Worm (Caenorhabditis elegans): ENCODE data around the gene dlc-3.
"Not testable (repeated sequence)": the region's sequence is repeated elsewhere in the genome, so short reads cannot be mapped to it uniquely, and the experiment has no call there.

Gene dlc-3

DNA sequence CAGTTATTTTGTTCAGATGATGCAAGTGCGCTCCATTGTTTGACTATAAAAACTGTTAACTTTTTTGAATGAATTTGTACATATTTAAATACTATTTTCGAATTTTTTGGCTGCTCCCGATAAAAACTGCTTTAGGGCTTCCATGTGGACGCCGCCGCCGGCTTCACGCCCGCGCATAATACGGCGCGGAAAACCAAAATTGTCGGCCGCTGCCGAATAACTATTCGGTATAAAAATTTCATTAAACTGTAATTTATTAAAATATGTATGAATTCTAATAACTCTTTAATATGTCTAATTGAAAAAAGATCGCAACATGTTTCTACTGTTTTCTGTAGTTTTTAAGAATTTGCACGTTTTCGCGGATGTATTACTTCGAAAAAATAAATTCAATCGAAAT, 14.6 kb downstream of the dlc-3 start:
- TF ChIP-seq pha-4 (GFP tag; IDR thresholded peaks at IDR 0.05) (no peak), pha-4 (tag; optimal IDR thresholded peaks at IDR 0.05) (no peak), tag-97 (GFP tag; IDR thresholded peaks at IDR 0.05) (no peak), zag-1 (tag; optimal IDR thresholded peaks at IDR 0.05) (no peak), duxl-1 (tag; optimal IDR thresholded peaks at IDR 0.05; ENCODE audit: poor library complexity) (no peak), snpc-1.2 (GFP tag; IDR thresholded peaks at IDR 0.05) (peak; percentile 56; the same call in 1 of the 2 replicates)

DNA sequence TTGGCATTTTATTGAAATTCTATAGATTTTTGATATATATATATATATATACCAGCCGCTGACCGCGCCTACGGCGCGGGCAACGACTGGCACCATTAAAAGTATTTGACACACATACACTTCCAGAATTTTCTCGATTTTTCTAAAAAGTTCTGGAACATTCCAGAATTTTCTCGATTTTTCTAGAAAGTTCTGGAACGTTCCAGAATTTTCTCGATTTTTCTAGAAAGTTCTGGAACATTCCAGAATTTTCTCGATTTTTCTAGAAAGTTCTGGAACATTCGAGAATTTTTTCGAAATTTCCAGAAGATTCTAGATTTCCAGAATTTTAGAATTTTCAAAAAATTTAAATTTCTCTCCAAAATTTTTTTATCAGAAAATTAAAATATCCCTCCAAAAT, 26.3 kb downstream of the dlc-3 start:
- peak; percentile 94 for TF ChIP-seq arid-1 (GFP tag; conservative IDR thresholded peaks at IDR 0.05)
- peak; percentile 94 for TF ChIP-seq snpc-1.2 (GFP tag; IDR thresholded peaks at IDR 0.05)
- TF ChIP-seq zfp-3 (GFP tag; conservative IDR thresholded peaks at IDR 0.05) = peak; percentile 74; the same call in 1 of the 2 replicates
- TF ChIP-seq mdt-29 (GFP tag; IDR thresholded peaks at IDR 0.05) = peak; percentile 97
- peak; percentile 77 for TF ChIP-seq lin-38 (GFP tag; IDR thresholded peaks at IDR 0.05)
- TF ChIP-seq pha-4 (GFP tag; IDR thresholded peaks at IDR 0.05) = peak; percentile 90; the same call in 1 of the 2 replicates
- not testable (repeated sequence) for TF ChIP-seq pha-4 (tag; optimal IDR thresholded peaks at IDR 0.05)

DNA sequence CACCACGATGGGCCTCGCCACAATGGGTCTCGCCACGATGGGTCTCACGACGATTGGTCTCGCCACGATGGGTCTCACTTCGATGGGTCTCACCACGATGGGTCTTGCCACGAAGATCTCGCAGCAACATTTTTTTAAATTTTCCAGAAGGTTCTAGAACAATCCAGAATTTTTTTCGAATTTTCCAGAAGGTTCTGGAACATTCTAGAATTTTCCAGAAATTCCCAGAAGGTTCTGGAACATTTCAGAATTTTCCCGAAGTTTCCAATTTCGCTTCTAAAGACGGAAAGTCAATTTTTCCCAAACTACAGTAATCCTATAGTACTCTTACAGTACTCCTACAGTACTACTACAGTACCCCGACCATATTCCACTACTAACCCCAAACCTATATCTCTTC, 26.9 kb downstream of the dlc-3 start:
- 0 out of 2 replicates have a peak, but pooled peaks have one; percentile 11 for TF ChIP-seq snpc-1.2 (GFP tag; IDR thresholded peaks at IDR 0.05)

DNA sequence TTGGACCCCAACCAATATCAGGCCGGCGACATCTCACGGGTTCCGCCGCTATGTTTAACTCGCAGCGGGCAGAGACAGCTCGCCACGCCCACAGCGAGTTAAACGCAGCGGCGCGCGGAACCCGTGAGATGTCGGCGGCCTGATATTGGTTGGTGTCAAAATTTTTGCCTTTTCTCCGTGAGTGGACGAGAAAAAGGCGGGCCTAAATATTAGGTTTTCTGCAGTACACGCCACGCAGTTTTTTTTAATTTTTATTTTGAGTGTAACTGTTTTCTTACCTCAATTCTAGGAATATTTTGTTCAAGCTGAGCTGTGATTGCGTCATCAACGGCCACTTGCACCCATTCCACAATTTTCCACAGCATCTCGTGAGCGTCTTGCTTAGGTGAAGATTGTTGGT, 31.9 kb downstream of the dlc-3 start:
- peak; percentile 90 for TF ChIP-seq snpc-1.2 (GFP tag; IDR thresholded peaks at IDR 0.05)

DNA sequence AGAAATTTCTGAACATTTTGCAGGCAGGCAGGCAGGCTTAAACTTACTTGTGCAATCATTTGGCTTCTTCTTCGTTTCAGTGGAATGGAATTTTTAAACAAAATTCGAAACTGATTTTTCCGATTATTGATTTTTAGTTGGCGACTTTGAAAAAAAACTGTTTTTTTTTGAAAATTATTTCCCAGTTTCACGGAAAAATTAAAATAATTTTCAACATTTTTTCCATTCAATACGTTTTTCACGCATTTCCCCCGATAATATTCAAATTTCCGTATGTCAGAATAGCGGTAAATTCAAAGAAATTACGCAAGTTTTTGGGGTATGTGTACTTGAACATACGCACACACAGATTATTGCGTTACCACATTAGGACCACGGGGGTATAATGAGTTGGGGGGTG, 38.9 kb downstream of the dlc-3 start, which contains the start of gene VY10G11R.1:
Gene VY10G11R.1, minus strand, starts transcription at position 101 of the 400 bp plus-strand sequence.
- not testable (repeated sequence) for TF ChIP-seq ceh-20 (GFP tag; IDR thresholded peaks at IDR 0.05); nhr-237 (tag; optimal IDR thresholded peaks at IDR 0.05); madf-9 (GFP tag; conservative IDR thresholded peaks at IDR 0.05)

DNA sequence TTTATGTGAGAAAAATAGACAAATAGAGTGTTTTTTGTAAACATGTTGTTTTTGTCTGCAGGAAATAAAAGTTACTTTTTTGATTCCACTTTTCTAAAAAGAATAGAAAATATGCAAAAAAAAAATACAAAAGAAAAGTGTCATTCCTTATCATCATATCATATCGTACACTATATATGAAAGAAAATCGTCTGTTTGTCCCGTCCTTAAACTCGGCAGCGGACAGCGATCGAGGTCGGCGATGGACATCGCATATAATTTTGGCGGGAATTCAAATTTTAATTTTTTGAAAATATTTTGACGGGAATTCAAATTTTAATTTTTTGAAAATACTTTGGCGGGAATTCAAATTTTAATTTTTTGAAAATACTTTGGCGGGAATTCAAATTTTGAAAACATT, 39.5 kb downstream of the dlc-3 start:
- no peak for TF ChIP-seq unc-130 (GFP tag; optimal IDR thresholded peaks at IDR 0.05)
- TF ChIP-seq snpc-1.2 (GFP tag; IDR thresholded peaks at IDR 0.05) = peak; percentile 75

DNA sequence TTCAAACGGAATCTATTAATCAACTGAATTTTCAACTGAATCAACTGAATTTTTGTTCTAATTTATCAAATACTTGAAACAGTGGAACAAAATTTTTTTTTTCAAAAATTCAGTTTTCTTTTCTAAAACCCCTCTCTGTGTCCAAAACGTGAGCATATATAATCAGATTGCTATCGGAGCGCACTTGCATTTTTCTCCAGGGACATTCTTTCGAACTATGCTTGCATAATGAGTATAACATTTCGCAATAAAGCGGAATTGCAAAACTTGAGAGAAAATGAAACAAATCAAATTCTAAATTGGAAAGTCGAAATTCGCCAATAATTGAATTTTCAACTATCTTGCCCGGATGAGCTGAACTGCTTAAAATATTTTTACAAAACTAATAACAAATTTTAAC, 44.1 kb downstream of the dlc-3 start:
- peak; percentile 22 for TF ChIP-seq ces-1 (GFP tag; optimal IDR thresholded peaks at IDR 0.05)
- TF ChIP-seq unc-62 (GFP tag; optimal IDR thresholded peaks at IDR 0.05 in 1 of 2) = no peak
- no peak for TF ChIP-seq unc-62 (tag; optimal IDR thresholded peaks at IDR 0.05)

DNA sequence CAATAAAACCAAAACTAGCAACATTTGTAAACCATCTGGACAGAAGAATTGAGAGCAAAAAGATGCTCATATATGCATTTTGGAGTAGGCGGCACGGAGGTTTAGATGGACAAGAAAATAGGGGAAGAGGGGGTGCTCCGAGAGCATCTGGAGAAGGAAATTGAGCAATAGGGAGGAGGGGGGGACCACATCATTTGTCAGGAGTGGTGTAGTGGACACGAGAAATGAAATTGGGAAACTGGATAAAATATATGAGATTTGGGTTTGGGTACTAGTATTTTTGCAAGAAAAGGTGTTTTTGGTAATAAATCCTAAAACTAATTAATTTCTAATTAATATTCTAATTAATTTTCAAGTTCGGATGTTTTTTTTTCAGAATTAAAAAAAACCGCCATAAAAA, 45.1 kb downstream of the dlc-3 start, which contains the start of gene Y51H4A.1:
Gene Y51H4A.1, minus strand, starts transcription at position 127 of the 400 bp plus-strand sequence.
- no peak for TF ChIP-seq zip-11 (GFP tag; IDR thresholded peaks at IDR 0.05)
- no peak for TF ChIP-seq madf-9 (GFP tag; conservative IDR thresholded peaks at IDR 0.05)
- TF ChIP-seq T20F7.1 (GFP tag; optimal IDR thresholded peaks at IDR 0.05) = no peak
- no peak for TF ChIP-seq nhr-41 (GFP tag; IDR thresholded peaks at IDR 0.05)
- TF ChIP-seq ceh-32 (tag; optimal IDR thresholded peaks at IDR 0.05; ENCODE audit: poor library complexity) = no peak
- no peak for TF ChIP-seq snpc-4 (tag; optimal IDR thresholded peaks at IDR 0.05)
- TF ChIP-seq aly-2 (tag; optimal IDR thresholded peaks at IDR 0.05) = no peak
- no peak for TF ChIP-seq Y48G9A.11 (GFP tag; IDR thresholded peaks at IDR 0.05)
- TF ChIP-seq F10B5.3 (tag; optimal IDR thresholded peaks at IDR 0.05) = no peak
- TF ChIP-seq daf-12 (tag; optimal IDR thresholded peaks at IDR 0.05) = no peak

All from whole organism, L4 larva.